Fruit fly (Drosophila melanogaster) whole organism, embryonic: Measurements from ENCODE around the gene CG3123.
A peak's percentile ranks its signal among the peaks of the same experiment; 100 is the strongest.

Source experiments
- Abd-B ChIP-seq: fragments of 200-800 bp; sonication (Bioruptor generic); optimal IDR thresholded peaks from 2 replicates; lab custom pipeline; 2018; ENCODE audit warnings: missing biosample characterization, mild to moderate bottlenecking, missing genetic modification characterization, moderate library complexity
- CG10267 ChIP-seq: fragments of 200-800 bp; sonication (Bioruptor generic); optimal IDR thresholded peaks from 2 replicates; lab custom pipeline; 2018; ENCODE audit warnings: missing biosample characterization, mild to moderate bottlenecking, missing genetic modification characterization, moderate library complexity
- CG10979 ChIP-seq: fragments of 200-800 bp; sonication (Bioruptor generic); optimal IDR thresholded peaks from 2 replicates; lab custom pipeline; 2018; ENCODE audit warnings: missing biosample characterization, mild to moderate bottlenecking, missing genetic modification characterization, moderate library complexity
- CG11723 ChIP-seq: fragments of 200-800 bp; sonication (Bioruptor generic); optimal IDR thresholded peaks from 2 replicates; lab custom pipeline; 2017; ENCODE audit warnings: missing biosample characterization, mild to moderate bottlenecking, missing genetic modification characterization
- CG12155 ChIP-seq: fragments of 200-800 bp; sonication (Bioruptor generic); optimal IDR thresholded peaks from 3 replicates; lab custom pipeline; 2016; ENCODE audit warnings: missing biosample characterization, missing genetic modification characterization
- CG12391 ChIP-seq: fragments of 200-800 bp; sonication (Bioruptor generic); optimal IDR thresholded peaks from 3 replicates; lab custom pipeline; 2018; ENCODE audit warnings: missing biosample characterization, mild to moderate bottlenecking, missing genetic modification characterization, moderate library complexity
- CG14860 ChIP-seq: fragments of 200-800 bp; sonication (Bioruptor generic); IDR thresholded peaks from 3 replicates; pipeline ENCODE4 v1.3.6; 2022; ENCODE audit warnings: missing biosample characterization, missing genetic modification characterization; ENCODE audit not compliant: partially characterized antibody
- CG15479 ChIP-seq: fragments of 200-800 bp; sonication (Bioruptor generic); optimal IDR thresholded peaks from 3 replicates; lab custom pipeline; 2019; ENCODE audit warnings: missing biosample characterization, mild to moderate bottlenecking, missing genetic modification characterization, moderate library complexity
- CG1602 ChIP-seq: fragments of 200-800 bp; sonication (Bioruptor generic); optimal IDR thresholded peaks from 3 replicates; lab custom pipeline; 2016; ENCODE audit warnings: missing biosample characterization, missing genetic modification characterization
- CG18262 ChIP-seq: fragments of 200-800 bp; optimal IDR thresholded peaks from 3 replicates; lab custom pipeline; 2019; ENCODE audit warnings: missing biosample characterization, mild to moderate bottlenecking, missing genetic modification characterization, moderate library complexity
- CG2202 ChIP-seq: fragments of 200-800 bp; sonication (Bioruptor generic); optimal IDR thresholded peaks from 2 replicates; lab custom pipeline; 2018; ENCODE audit warnings: missing biosample characterization, mild to moderate bottlenecking, missing genetic modification characterization
- CG3065 ChIP-seq: fragments of 200-800 bp; sonication (Bioruptor generic); optimal IDR thresholded peaks from 2 replicates; lab custom pipeline; 2016; ENCODE audit warnings: missing biosample characterization, missing genetic modification characterization
- CG31365 ChIP-seq: fragments of 200-800 bp; sonication (Bioruptor generic); optimal IDR thresholded peaks from 2 replicates; lab custom pipeline; 2018; ENCODE audit warnings: missing biosample characterization, mild to moderate bottlenecking, missing genetic modification characterization
- CG5245 ChIP-seq: fragments of 200-800 bp; sonication (Bioruptor generic); optimal IDR thresholded peaks from 3 replicates; lab custom pipeline; 2016; ENCODE audit warnings: missing biosample characterization, missing genetic modification characterization
- CG7556 ChIP-seq: fragments of 200-800 bp; sonication (Bioruptor generic); optimal IDR thresholded peaks from 2 replicates; lab custom pipeline; 2017; ENCODE audit warnings: missing biosample characterization, mild to moderate bottlenecking, missing genetic modification characterization
- CG8944 ChIP-seq: fragments of 200-800 bp; sonication (Bioruptor generic); optimal IDR thresholded peaks from 3 replicates; lab custom pipeline; 2016; ENCODE audit warnings: missing biosample characterization, missing genetic modification characterization
- CG9876 ChIP-seq: fragments of 200-800 bp; sonication (Bioruptor generic); optimal IDR thresholded peaks from 2 replicates; lab custom pipeline; 2016; ENCODE audit warnings: missing biosample characterization, missing genetic modification characterization
- D ChIP-seq, 2 experiments: fragments of 200-800 bp in 1 of 2; fragments of >200 bp in 1 of 2; sonication (Bioruptor generic) in 1 of 2; optimal IDR thresholded peaks; 2 replicates in 1 of 2; 3 replicates in 1 of 2; lab custom pipeline; 2017; ENCODE audit warnings: mild to moderate bottlenecking in 1 of 2, missing biosample characterization in 1 of 2, missing genetic modification characterization in 1 of 2, missing genetic modification reagents in 1 of 2
- D19A ChIP-seq: fragments of 200-800 bp; optimal IDR thresholded peaks from 3 replicates; lab custom pipeline; 2019; ENCODE audit warnings: missing biosample characterization, mild to moderate bottlenecking, missing genetic modification characterization, moderate library complexity
- Dfd ChIP-seq, 2 experiments: fragments of >200 bp; optimal IDR thresholded peaks; 2 replicates each; lab custom pipeline; 2017; ENCODE audit warnings: missing biosample characterization in 2 of 2, missing genetic modification characterization in 2 of 2
- Ets65A ChIP-seq: fragments of 200-800 bp; sonication (Bioruptor generic); peaks from one replicate; lab custom pipeline; 2016; ENCODE audit warnings: missing biosample characterization, missing genetic modification characterization
- H2.0 ChIP-seq: fragments of 200-800 bp; sonication (Bioruptor generic); IDR thresholded peaks from 2 replicates; pipeline ENCODE4 v1.3.6; 2022; ENCODE audit warnings: missing biosample characterization, missing genetic modification characterization
- Hr51 ChIP-seq, 2 experiments: fragments of 200-800 bp; sonication (Bioruptor generic); optimal IDR thresholded peaks; 2 replicates in 1 of 2; 3 replicates in 1 of 2; lab custom pipeline; 2016 to 2018; ENCODE audit warnings: missing biosample characterization in 2 of 2, missing genetic modification characterization in 2 of 2, mild to moderate bottlenecking in 1 of 2, moderate library complexity in 1 of 2
- Hsf ChIP-seq: fragments of 200-800 bp; sonication (Bioruptor generic); optimal IDR thresholded peaks from 3 replicates; lab custom pipeline; 2016; ENCODE audit warnings: missing biosample characterization, missing genetic modification characterization
- Lhr ChIP-seq: fragments of 200-800 bp; sonication (Bioruptor generic); optimal IDR thresholded peaks from 3 replicates; lab custom pipeline; 2017; ENCODE audit warnings: mild to moderate bottlenecking, missing biosample characterization, missing genetic modification reagents, missing genetic modification characterization
- Lpt ChIP-seq: fragments of >200 bp; optimal IDR thresholded peaks from 2 replicates; lab custom pipeline; 2018; ENCODE audit warnings: missing biosample characterization, missing genetic modification characterization
- Med ChIP-seq: fragments of 200-800 bp; sonication (Bioruptor generic); peaks from one replicate; lab custom pipeline; 2016; ENCODE audit warnings: missing biosample characterization, missing genetic modification characterization, mild to moderate bottlenecking, inconsistent platforms, moderate library complexity
- Pdp1 ChIP-seq, 2 experiments: fragments of 200-800 bp; sonication (Bioruptor generic); optimal IDR thresholded peaks; 3 replicates each; lab custom pipeline; 2016; ENCODE audit warnings: missing biosample characterization in 2 of 2, missing genetic modification characterization in 2 of 2, mild to moderate bottlenecking in 1 of 2, moderate library complexity in 1 of 2
- Rfx ChIP-seq: fragments of 200-800 bp; sonication (Bioruptor generic); IDR thresholded peaks from 2 replicates; pipeline ENCODE4 v1.3.6; 2022; ENCODE audit warnings: missing biosample characterization, missing genetic modification characterization
- Taf1 ChIP-seq: fragments of 200-800 bp; sonication (Bioruptor generic); IDR thresholded peaks from 2 replicates; pipeline ENCODE4 v1.3.6; 2022; ENCODE audit warnings: missing biosample characterization, missing genetic modification characterization
- ase ChIP-seq: fragments of 200-800 bp; sonication (Bioruptor generic); IDR thresholded peaks from 3 replicates; pipeline ENCODE4 v1.3.6; 2022; ENCODE audit warnings: missing biosample characterization, missing genetic modification characterization
- az2 ChIP-seq: fragments of 200-800 bp; sonication (Bioruptor generic); optimal IDR thresholded peaks from 3 replicates; lab custom pipeline; 2016; ENCODE audit warnings: missing biosample characterization, missing genetic modification characterization
- da ChIP-seq: fragments of 200-800 bp; sonication (Bioruptor generic); optimal IDR thresholded peaks from 2 replicates; lab custom pipeline; 2016; ENCODE audit warnings: missing biosample characterization, missing genetic modification characterization
- disco-r ChIP-seq: fragments of 200-800 bp; sonication (Bioruptor generic); optimal IDR thresholded peaks from 2 replicates; lab custom pipeline; 2016; ENCODE audit warnings: missing biosample characterization, missing genetic modification characterization
- dm ChIP-seq: fragments of 200-800 bp; sonication (Bioruptor generic); optimal IDR thresholded peaks from 3 replicates; lab custom pipeline; 2016; ENCODE audit warnings: missing biosample characterization, missing genetic modification characterization
- dmrt11E ChIP-seq: fragments of 200-800 bp; sonication (Bioruptor generic); optimal IDR thresholded peaks from 3 replicates; lab custom pipeline; 2018; ENCODE audit warnings: missing biosample characterization, mild to moderate bottlenecking, missing genetic modification characterization, moderate library complexity
- gcm2 ChIP-seq: fragments of 200-800 bp; sonication (Bioruptor generic); optimal IDR thresholded peaks from 2 replicates; lab custom pipeline; 2016; ENCODE audit warnings: missing biosample characterization, missing genetic modification characterization
- gem ChIP-seq: fragments of 200-800 bp; sonication (Bioruptor generic); optimal IDR thresholded peaks from 2 replicates; lab custom pipeline; 2019; ENCODE audit warnings: missing biosample characterization, mild to moderate bottlenecking, missing genetic modification characterization, moderate library complexity
- gsb ChIP-seq: fragments of 200-800 bp; sonication (Bioruptor generic); IDR thresholded peaks from 2 replicates; pipeline ENCODE4 v1.3.6; 2022; ENCODE audit warnings: missing biosample characterization, missing genetic modification characterization
- gsb-n ChIP-seq: fragments of 200-800 bp; sonication (Bioruptor generic); optimal IDR thresholded peaks from 3 replicates; lab custom pipeline; 2018; ENCODE audit warnings: missing biosample characterization, mild to moderate bottlenecking, missing genetic modification characterization
- hb ChIP-seq: fragments of 200-800 bp; sonication (Bioruptor generic); IDR thresholded peaks from 3 replicates; pipeline ENCODE4 v1.3.6; 2022; ENCODE audit warnings: missing biosample characterization, missing genetic modification characterization; ENCODE audit not compliant: partially characterized antibody
- klu ChIP-seq: fragments of 200-800 bp; sonication (Bioruptor generic); IDR thresholded peaks from 2 replicates; pipeline ENCODE4 v1.3.6; 2022; ENCODE audit warnings: missing biosample characterization, missing genetic modification characterization
- nau ChIP-seq: fragments of 200-800 bp; sonication (Bioruptor generic); optimal IDR thresholded peaks from 3 replicates; lab custom pipeline; 2017; ENCODE audit warnings: missing biosample characterization, mild to moderate bottlenecking, missing genetic modification characterization, missing genetic modification reagents
- nom ChIP-seq: fragments of 200-800 bp; sonication (Bioruptor generic); optimal IDR thresholded peaks from 2 replicates; lab custom pipeline; 2017; ENCODE audit warnings: missing biosample characterization, missing genetic modification characterization, mild to moderate bottlenecking, moderate library complexity, missing genetic modification reagents
- pan ChIP-seq, 4 experiments: fragments of >200 bp in 3 of 4; fragments of 200-800 bp in 1 of 4; sonication (Bioruptor generic) in 1 of 4; optimal IDR thresholded peaks in 3 of 4; IDR thresholded peaks in 1 of 4; 2 replicates each; pipeline versions ENCODE4 v1.3.6 to Lab custom; 2017 to 2022; ENCODE audit warnings: missing biosample characterization in 2 of 4, missing genetic modification characterization in 2 of 4, mixed read lengths in 1 of 4
- pfk ChIP-seq: fragments of 200-800 bp; sonication (Bioruptor generic); optimal IDR thresholded peaks from 2 replicates; lab custom pipeline; 2018; ENCODE audit warnings: missing biosample characterization, mild to moderate bottlenecking, missing genetic modification characterization, moderate library complexity
- pros ChIP-seq: fragments of 200-800 bp; sonication (Bioruptor generic); optimal IDR thresholded peaks from 3 replicates; lab custom pipeline; 2019; ENCODE audit warnings: missing biosample characterization, mild to moderate bottlenecking, missing genetic modification characterization, moderate library complexity
- sima ChIP-seq: fragments of 200-800 bp; sonication (Bioruptor generic); optimal IDR thresholded peaks from 2 replicates; lab custom pipeline; 2016; ENCODE audit warnings: missing biosample characterization, missing genetic modification characterization
- usp ChIP-seq: fragments of >200 bp; optimal IDR thresholded peaks from 2 replicates; lab custom pipeline; 2017; ENCODE audit warnings: missing biosample characterization, missing genetic modification characterization

CG3123 gene

dm6 chr2L:2856960-2857584, 31.8 kb upstream of the CG3123 start, which contains the start of gene CG2991 (continued):
- TF ChIP-seq CG10979 (tag; lab: Kevin White, UChicago): peak; percentile 11
- peak; percentile 24 for TF ChIP-seq CG18262 (tag; lab: Kevin White, UChicago)
- no peak for TF ChIP-seq nau
- no peak for TF ChIP-seq da
- peak; percentile 53; the same call in 1 of the 3 replicates for TF ChIP-seq hb (GFP tag; lab: Robert Waterston, UW)
- peak; percentile 16 to 55 for TF ChIP-seq Pdp1 (GFP tag; optimal IDR thresholded peaks at IDR 0.05; lab: Kevin White, UChicago)
- no peak for TF ChIP-seq pfk
- TF ChIP-seq gsb-n (tag; lab: Kevin White, UChicago): peak; percentile 56
- peak; percentile 69 for TF ChIP-seq CG10267 (tag; lab: Kevin White, UChicago)
- no peak for TF ChIP-seq CG7556
- peak; percentile 40 for TF ChIP-seq CG12391
- no peak for TF ChIP-seq pan (optimal IDR thresholded peaks at IDR 0.05; lab: Kevin White, UChicago)
- no peak for TF ChIP-seq pan (GFP tag; optimal IDR thresholded peaks at IDR 0.05 in 1 of 2, IDR thresholded peaks at IDR 0.05 in 1 of 2)
- TF ChIP-seq Dfd (GFP tag; optimal IDR thresholded peaks at IDR 0.05; lab: Kevin White, UChicago): no peak
- TF ChIP-seq ase (GFP tag; lab: Robert Waterston, UW): no peak
- no peak for TF ChIP-seq CG3065 (GFP tag; lab: Kevin White, UChicago)
- TF ChIP-seq gcm2: peak; percentile 24
- TF ChIP-seq CG9876 (GFP tag; lab: Kevin White, UChicago): no peak
- peak; percentile 11 for TF ChIP-seq gem
- TF ChIP-seq az2 (GFP tag; lab: Kevin White, UChicago): no peak
- peak; percentile 64; the same call in 2 of the 3 replicates for TF ChIP-seq CG14860 (GFP tag; lab: Robert Waterston, UW)
- TF ChIP-seq CG15479 (GFP tag; lab: Kevin White, UChicago): no peak
- peak; percentile 60 for TF ChIP-seq Ets65A (GFP tag; lab: Kevin White, UChicago)
- TF ChIP-seq pros: no peak
- TF ChIP-seq D (optimal IDR thresholded peaks at IDR 0.05; lab: Kevin White, UChicago): no peak
- no peak for TF ChIP-seq D (GFP tag; optimal IDR thresholded peaks at IDR 0.05; lab: Kevin White, UChicago)
- TF ChIP-seq CG8944 (GFP tag; lab: Kevin White, UChicago): no peak
- TF ChIP-seq Hsf (GFP tag; lab: Kevin White, UChicago): peak; percentile 37
- no peak for TF ChIP-seq Taf1 (GFP tag; lab: Robert Waterston, UW)
- TF ChIP-seq dm: peak; percentile 8
- peak; percentile 43 for TF ChIP-seq Lhr
- peak; percentile 59 for TF ChIP-seq Rfx (GFP tag; lab: Robert Waterston, UW)
- no peak for TF ChIP-seq usp (GFP tag; lab: Kevin White, UChicago)
- no peak for TF ChIP-seq disco-r
- TF ChIP-seq CG11723 (GFP tag; lab: Kevin White, UChicago): no peak
- TF ChIP-seq Abd-B (GFP tag; lab: Kevin White, UChicago): peak; percentile 36
- TF ChIP-seq gsb (GFP tag; lab: Robert Waterston, UW): no peak
- TF ChIP-seq CG12155: peak; percentile 20
- peak; percentile 17 for TF ChIP-seq nom
- TF ChIP-seq D19A (tag; lab: Kevin White, UChicago): peak; percentile 52
- no peak for TF ChIP-seq CG5245 (GFP tag; lab: Kevin White, UChicago)
- TF ChIP-seq sima: no peak
- peak; percentile 85 for TF ChIP-seq Med
- no peak for TF ChIP-seq H2.0 (GFP tag; lab: Robert Waterston, UW)
- TF ChIP-seq dmrt11E (tag; lab: Kevin White, UChicago): peak; percentile 13
- no peak for TF ChIP-seq Lpt (GFP tag; lab: Kevin White, UChicago)
- TF ChIP-seq CG31365 (tag; lab: Kevin White, UChicago): peak; percentile 3
- peak in 1 of 2 experiments; percentile 24 for TF ChIP-seq Hr51 (GFP tag; optimal IDR thresholded peaks at IDR 0.05; lab: Kevin White, UChicago)
- TF ChIP-seq CG2202: no peak
- TF ChIP-seq CG1602: no peak
- TF ChIP-seq klu (GFP tag; lab: Robert Waterston, UW): no peak
